Fruit fly (Drosophila melanogaster) whole organism, wandering third instar larva: Measurements from ENCODE around the gene mtd.

Experiments
- Abd-B ChIP-seq: fragments of >200 bp; optimal IDR thresholded peaks from 2 replicates; lab custom pipeline; 2017; ENCODE audit warnings: missing biosample characterization, missing genetic modification characterization
- OdsH ChIP-seq: fragments of 200-800 bp; sonication (Bioruptor generic); optimal IDR thresholded peaks from 2 replicates; lab custom pipeline; 2016; ENCODE audit warnings: missing biosample characterization, mild to moderate bottlenecking, missing genetic modification characterization
- Sp1 ChIP-seq: fragments of 200-800 bp; sonication (Bioruptor generic); optimal IDR thresholded peaks from 3 replicates; lab custom pipeline; 2019; ENCODE audit warnings: missing biosample characterization, mild to moderate bottlenecking, missing genetic modification characterization, moderate library complexity
- br ChIP-seq: fragments of 200-800 bp; sonication (Bioruptor generic); optimal IDR thresholded peaks from 2 replicates; lab custom pipeline; 2016; ENCODE audit warnings: missing biosample characterization, missing genetic modification characterization
- brk ChIP-seq: fragments of 200-800 bp; sonication (Bioruptor generic); optimal IDR thresholded peaks from 2 replicates; lab custom pipeline; 2016; ENCODE audit warnings: missing biosample characterization, mild to moderate bottlenecking, missing genetic modification characterization
- lola ChIP-seq: fragments of >200 bp; optimal IDR thresholded peaks from 2 replicates; lab custom pipeline; 2017; ENCODE audit warnings: missing biosample characterization, missing genetic modification characterization
- pan ChIP-seq: fragments of >200 bp; optimal IDR thresholded peaks from 2 replicates; lab custom pipeline; 2017
- tai ChIP-seq: sonication (Bioruptor generic); optimal IDR thresholded peaks from 2 replicates; lab custom pipeline; 2016; ENCODE audit warnings: missing biosample characterization, missing genetic modification characterization
- usp ChIP-seq: fragments of >200 bp; optimal IDR thresholded peaks from 2 replicates; lab custom pipeline; 2017; ENCODE audit warnings: missing biosample characterization, missing genetic modification characterization

dm6 chr3R:5298599-5299307 is 51.5 kb downstream of the mtd start:
- TF ChIP-seq usp (GFP tag; lab: Kevin White, UChicago) (no peak), pan (lab: Kevin White, UChicago) (no peak), brk (GFP tag; lab: Kevin White, UChicago) (no peak), br (GFP tag; lab: Kevin White, UChicago) (peak; percentile 46), lola (GFP tag; lab: Kevin White, UChicago) (no peak), Abd-B (GFP tag; lab: Kevin White, UChicago) (no peak), OdsH (GFP tag; lab: Kevin White, UChicago) (peak; percentile 39), Sp1 (GFP tag; lab: Kevin White, UChicago) (no peak), tai (peak; percentile 56)
